Fruit fly (Drosophila melanogaster) whole organism, embryonic: ENCODE measurements around the gene CG5191.

ENCODE experiments used
- BtbVII ChIP-seq: fragments of 200-800 bp; sonication (Bioruptor generic); optimal IDR thresholded peaks from 3 replicates; lab custom pipeline; 2017; ENCODE audit warnings: missing biosample characterization, mild to moderate bottlenecking, missing genetic modification characterization
- CG12219 ChIP-seq: fragments of 200-800 bp; sonication (Bioruptor generic); optimal IDR thresholded peaks from 3 replicates; lab custom pipeline; 2018; ENCODE audit warnings: missing biosample characterization, mild to moderate bottlenecking, missing genetic modification characterization
- CG13296 ChIP-seq: fragments of 200-800 bp; sonication (Bioruptor generic); optimal IDR thresholded peaks from 3 replicates; lab custom pipeline; 2018; ENCODE audit warnings: missing biosample characterization, mild to moderate bottlenecking, missing genetic modification characterization
- CG13624 ChIP-seq: fragments of 200-800 bp; sonication (Bioruptor generic); optimal IDR thresholded peaks from 2 replicates; lab custom pipeline; 2016; ENCODE audit warnings: missing biosample characterization, missing genetic modification characterization
- CG15696 ChIP-seq: fragments of 200-800 bp; sonication (Bioruptor generic); optimal IDR thresholded peaks from 2 replicates; lab custom pipeline; 2019; ENCODE audit warnings: missing biosample characterization, mild to moderate bottlenecking, missing genetic modification characterization, moderate library complexity
- CG17186 ChIP-seq: fragments of 200-800 bp; sonication (Bioruptor generic); optimal IDR thresholded peaks from 3 replicates; lab custom pipeline; 2017; ENCODE audit warnings: missing biosample characterization, missing genetic modification reagents, missing genetic modification characterization
- CG18476 ChIP-seq: fragments of 200-800 bp; sonication (Bioruptor generic); optimal IDR thresholded peaks from 2 replicates; lab custom pipeline; 2016; ENCODE audit warnings: missing biosample characterization, mild to moderate bottlenecking, missing genetic modification characterization
- CG30431 ChIP-seq: fragments of 200-800 bp; sonication (Bioruptor generic); optimal IDR thresholded peaks from 2 replicates; lab custom pipeline; 2017; ENCODE audit warnings: missing biosample characterization, missing genetic modification characterization
- CG3065 ChIP-seq: fragments of 200-800 bp; sonication (Bioruptor generic); optimal IDR thresholded peaks from 2 replicates; lab custom pipeline; 2016; ENCODE audit warnings: missing biosample characterization, missing genetic modification characterization
- CG31441 ChIP-seq: fragments of 200-800 bp; sonication (Bioruptor generic); IDR thresholded peaks from 2 replicates; pipeline ENCODE4 v1.3.6; 2022; ENCODE audit warnings: missing biosample characterization, missing genetic modification characterization
- CG32767 ChIP-seq: fragments of 200-800 bp; sonication (Bioruptor generic); IDR thresholded peaks from 2 replicates; pipeline ENCODE4 v1.3.6; 2022; ENCODE audit warnings: missing biosample characterization, missing genetic modification characterization
- CG32772 ChIP-seq: fragments of 200-800 bp; sonication (Bioruptor generic); IDR thresholded peaks from 2 replicates; pipeline ENCODE4 v1.3.6; 2022; ENCODE audit warnings: missing biosample characterization, missing genetic modification characterization
- CG33557 ChIP-seq: fragments of 200-800 bp; sonication (Bioruptor generic); optimal IDR thresholded peaks from 2 replicates; lab custom pipeline; 2019; ENCODE audit warnings: missing biosample characterization, mild to moderate bottlenecking, missing genetic modification characterization, moderate library complexity
- CG34422 ChIP-seq: fragments of 200-800 bp; sonication (Bioruptor generic); IDR thresholded peaks from 3 replicates; pipeline ENCODE4 v1.3.6; 2022; ENCODE audit warnings: missing biosample characterization, missing genetic modification characterization
- CG6272 ChIP-seq: fragments of 200-800 bp; sonication (Bioruptor generic); IDR thresholded peaks from 2 replicates; pipeline ENCODE4 v1.3.6; 2022; ENCODE audit warnings: missing biosample characterization, missing genetic modification characterization
- CG7271 ChIP-seq: fragments of 200-800 bp; sonication (Bioruptor generic); optimal IDR thresholded peaks from 2 replicates; lab custom pipeline; 2018; ENCODE audit warnings: missing biosample characterization, mild to moderate bottlenecking, missing genetic modification characterization, moderate library complexity
- CG8478 ChIP-seq: fragments of >200 bp; optimal IDR thresholded peaks from 2 replicates; lab custom pipeline; 2018
- CG8924 ChIP-seq: fragments of 200-800 bp; optimal IDR thresholded peaks from 3 replicates; lab custom pipeline; 2019; ENCODE audit warnings: missing biosample characterization, mild to moderate bottlenecking, missing genetic modification characterization, moderate library complexity
- CG9797 ChIP-seq: fragments of 200-800 bp; sonication (Bioruptor generic); optimal IDR thresholded peaks from 3 replicates; lab custom pipeline; 2018; ENCODE audit warnings: missing biosample characterization, mild to moderate bottlenecking, missing genetic modification characterization
- Deaf1 ChIP-seq: fragments of 200-800 bp; optimal IDR thresholded peaks from 3 replicates; lab custom pipeline; 2019; ENCODE audit warnings: missing biosample characterization, mild to moderate bottlenecking, missing genetic modification characterization, moderate library complexity
- Lim3 ChIP-seq: fragments of 200-800 bp; sonication (Bioruptor generic); IDR thresholded peaks from 2 replicates; pipeline ENCODE4 v1.3.6; 2022; ENCODE audit warnings: missing biosample characterization, missing genetic modification characterization
- Max ChIP-seq: fragments of 200-800 bp; sonication (Bioruptor generic); optimal IDR thresholded peaks from 2 replicates; lab custom pipeline; 2016; ENCODE audit warnings: missing biosample characterization, mild to moderate bottlenecking, missing genetic modification characterization
- Nf-YA ChIP-seq: fragments of 200-800 bp; sonication (Bioruptor generic); IDR thresholded peaks from 2 replicates; pipeline ENCODE4 v1.3.6; 2022; ENCODE audit warnings: missing biosample characterization, missing genetic modification characterization
- Nf-YC ChIP-seq: fragments of 200-800 bp; optimal IDR thresholded peaks from 3 replicates; lab custom pipeline; 2019; ENCODE audit warnings: missing biosample characterization, mild to moderate bottlenecking, missing genetic modification characterization, moderate library complexity
- Scr ChIP-seq: fragments of 200-800 bp; sonication (Bioruptor generic); IDR thresholded peaks from 2 replicates; pipeline ENCODE4 v1.3.6; 2022; ENCODE audit warnings: missing biosample characterization, missing genetic modification characterization; ENCODE audit not compliant: partially characterized antibody
- Spps ChIP-seq: fragments of 200-800 bp; sonication (Bioruptor generic); optimal IDR thresholded peaks from 2 replicates; lab custom pipeline; 2018; ENCODE audit warnings: missing biosample characterization, mild to moderate bottlenecking, missing genetic modification characterization
- Trl ChIP-seq, 3 experiments: fragments of >200 bp in 2 of 3; fragments of 200-800 bp in 1 of 3; sonication (Bioruptor generic) in 1 of 3; optimal IDR thresholded peaks; 2 replicates in 1 of 3; 3 replicates in 2 of 3; lab custom pipeline; 2016 to 2017; ENCODE audit warnings: missing biosample characterization in 1 of 3, missing genetic modification characterization in 1 of 3
- Vsx1 ChIP-seq: fragments of 200-800 bp; sonication (Bioruptor generic); optimal IDR thresholded peaks from 2 replicates; lab custom pipeline; 2017; ENCODE audit warnings: missing biosample characterization, mild to moderate bottlenecking, missing genetic modification characterization, missing genetic modification reagents
- Xbp1 ChIP-seq: fragments of 200-800 bp; sonication (Bioruptor generic); optimal IDR thresholded peaks from 3 replicates; lab custom pipeline; 2016; ENCODE audit warnings: missing biosample characterization, mild to moderate bottlenecking, missing genetic modification characterization
- al ChIP-seq: fragments of 200-800 bp; sonication (Bioruptor generic); IDR thresholded peaks from 2 replicates; pipeline ENCODE4 v1.3.6; 2022; ENCODE audit warnings: missing biosample characterization, missing genetic modification characterization
- bowl ChIP-seq: fragments of 200-800 bp; sonication (Bioruptor generic); IDR thresholded peaks from 2 replicates; pipeline ENCODE4 v1.3.6; 2022; ENCODE audit warnings: missing biosample characterization, missing genetic modification characterization
- btn ChIP-seq: fragments of 200-800 bp; sonication (Bioruptor generic); optimal IDR thresholded peaks from 2 replicates; lab custom pipeline; 2016; ENCODE audit warnings: missing biosample characterization, missing genetic modification characterization
- cad ChIP-seq: fragments of >200 bp; optimal IDR thresholded peaks from 2 replicates; lab custom pipeline; 2017; ENCODE audit warnings: missing biosample characterization, missing genetic modification characterization
- chinmo ChIP-seq: fragments of 200-800 bp; sonication (Bioruptor generic); IDR thresholded peaks from 4 replicates; pipeline ENCODE4 v1.3.6; 2022; ENCODE audit warnings: missing biosample characterization, missing genetic modification characterization; ENCODE audit not compliant: partially characterized antibody
- chm ChIP-seq: fragments of 200-800 bp; sonication (Bioruptor generic); IDR thresholded peaks from 2 replicates; pipeline ENCODE4 v1.3.6; 2022; ENCODE audit warnings: missing biosample characterization, missing genetic modification characterization
- ci ChIP-seq: fragments of 200-800 bp; sonication (Bioruptor generic); IDR thresholded peaks from 3 replicates; pipeline ENCODE4 v1.3.6; 2022; ENCODE audit warnings: missing biosample characterization, missing genetic modification characterization
- cwo ChIP-seq: fragments of 200-800 bp; sonication (Bioruptor generic); optimal IDR thresholded peaks from 3 replicates; lab custom pipeline; 2017; ENCODE audit warnings: missing biosample characterization, missing genetic modification characterization, mild to moderate bottlenecking, moderate library complexity, missing genetic modification reagents
- dm ChIP-seq: fragments of 200-800 bp; sonication (Bioruptor generic); optimal IDR thresholded peaks from 3 replicates; lab custom pipeline; 2016; ENCODE audit warnings: missing biosample characterization, missing genetic modification characterization
- jumu ChIP-seq: fragments of 200-800 bp; sonication (Bioruptor generic); optimal IDR thresholded peaks from 3 replicates; lab custom pipeline; 2016; ENCODE audit warnings: missing biosample characterization, missing genetic modification characterization
- kah ChIP-seq: fragments of 200-800 bp; sonication (Bioruptor generic); optimal IDR thresholded peaks from 2 replicates; lab custom pipeline; 2018; ENCODE audit warnings: missing biosample characterization, mild to moderate bottlenecking, missing genetic modification characterization
- kay ChIP-seq: fragments of 200-800 bp; sonication (Bioruptor generic); optimal IDR thresholded peaks from 2 replicates; lab custom pipeline; 2016; ENCODE audit warnings: missing biosample characterization, missing genetic modification characterization
- org-1 ChIP-seq: fragments of 200-800 bp; sonication (Bioruptor generic); optimal IDR thresholded peaks from 2 replicates; lab custom pipeline; 2017; ENCODE audit warnings: missing biosample characterization, missing genetic modification characterization
- otp ChIP-seq: fragments of 200-800 bp; sonication (Bioruptor generic); IDR thresholded peaks from 3 replicates; pipeline ENCODE4, ENCODE4 v1.3.6; 2022; ENCODE audit warnings: missing biosample characterization, missing genetic modification characterization
- pros ChIP-seq: fragments of 200-800 bp; sonication (Bioruptor generic); optimal IDR thresholded peaks from 3 replicates; lab custom pipeline; 2019; ENCODE audit warnings: missing biosample characterization, mild to moderate bottlenecking, missing genetic modification characterization, moderate library complexity
- row ChIP-seq: fragments of 200-800 bp; sonication (Bioruptor generic); IDR thresholded peaks from 3 replicates; pipeline ENCODE4 v1.3.6; 2022; ENCODE audit warnings: missing biosample characterization, missing genetic modification characterization
- scrt ChIP-seq: fragments of 200-800 bp; sonication (Bioruptor generic); optimal IDR thresholded peaks from 2 replicates; lab custom pipeline; 2018; ENCODE audit warnings: missing biosample characterization, mild to moderate bottlenecking, missing genetic modification characterization, moderate library complexity
- tup ChIP-seq: fragments of 200-800 bp; sonication (Bioruptor generic); optimal IDR thresholded peaks from 2 replicates; lab custom pipeline; 2016; ENCODE audit warnings: missing biosample characterization, mild to moderate bottlenecking, missing genetic modification characterization, moderate library complexity
- wek ChIP-seq: fragments of 200-800 bp; sonication (Bioruptor generic); optimal IDR thresholded peaks from 3 replicates; lab custom pipeline; 2018; ENCODE audit warnings: missing biosample characterization, mild to moderate bottlenecking, missing genetic modification characterization, moderate library complexity
- z ChIP-seq: fragments of 200-800 bp; sonication (Bioruptor generic); IDR thresholded peaks from 3 replicates; pipeline ENCODE4 v1.3.6; 2022; ENCODE audit warnings: missing biosample characterization, missing genetic modification characterization

The CG5191 gene

dm6 chr3R:20594194-20595144 is 33.8 kb downstream of the CG5191 start (continued):
- TF ChIP-seq cad (GFP tag; lab: Kevin White, UChicago) (no peak), CG30431 (GFP tag; lab: Kevin White, UChicago) (peak; percentile 68), CG9797 (GFP tag; lab: Kevin White, UChicago) (no peak), CG13296 (peak; percentile 83), CG31441 (GFP tag; lab: Robert Waterston, UW) (peak; percentile 95), chm (GFP tag; lab: Robert Waterston, UW) (peak; percentile 56; the same call in 1 of the 2 replicates), ci (peak; percentile 83), bowl (GFP tag; lab: Robert Waterston, UW) (peak; percentile 28; the same call in 1 of the 2 replicates), Nf-YC (tag; lab: Kevin White, UChicago) (peak; percentile 73), tup (GFP tag; lab: Kevin White, UChicago) (no peak), CG8924 (tag; lab: Kevin White, UChicago) (peak; percentile 94), kah (GFP tag; lab: Kevin White, UChicago) (peak; percentile 80), CG3065 (peak; percentile 45), al (peak; percentile 43; the same call in 1 of the 2 replicates), z (GFP tag; lab: Robert Waterston, UW) (no peak), scrt (GFP tag; lab: Kevin White, UChicago) (peak; percentile 75), Scr (GFP tag; lab: Robert Waterston, UW) (no peak), Vsx1 (GFP tag; lab: Kevin White, UChicago) (peak; percentile 73), CG8478 (no peak), jumu (GFP tag; lab: Kevin White, UChicago) (peak; percentile 9), dm (GFP tag; lab: Kevin White, UChicago) (no peak), BtbVII (GFP tag; lab: Kevin White, UChicago) (peak; percentile 70), Deaf1 (peak; percentile 75), otp (GFP tag; lab: Robert Waterston, UW) (peak; percentile 74), CG32767 (peak; percentile 81), CG12219 (GFP tag; lab: Kevin White, UChicago) (peak; percentile 41), org-1 (GFP tag; lab: Kevin White, UChicago) (peak; percentile 86), Nf-YA (GFP tag; lab: Robert Waterston, UW) (peak; percentile 65), chinmo (GFP tag; lab: Robert Waterston, UW) (no peak), Lim3 (GFP tag; lab: Robert Waterston, UW) (no peak), btn (no peak), CG32772 (GFP tag; lab: Robert Waterston, UW) (peak; percentile 85), CG13624 (GFP tag; lab: Kevin White, UChicago) (no peak), Spps (tag; lab: Kevin White, UChicago) (peak; percentile 95), CG18476 (GFP tag; lab: Kevin White, UChicago) (peak; percentile 81), Max (peak; percentile 79), CG34422 (GFP tag; lab: Robert Waterston, UW) (peak; percentile 35), row (GFP tag; lab: Robert Waterston, UW) (peak; percentile 73), Xbp1 (GFP tag; lab: Kevin White, UChicago) (peak; percentile 80), wek (no peak), cwo (GFP tag; lab: Kevin White, UChicago) (peak; percentile 99), CG15696 (peak; percentile 96), kay (GFP tag; lab: Kevin White, UChicago) (peak; percentile 43), CG7271 (tag; lab: Kevin White, UChicago) (peak; percentile 88), CG6272 (GFP tag; lab: Robert Waterston, UW) (peak; percentile 63), Trl (optimal IDR thresholded peaks at IDR 0.05; lab: Kevin White, UChicago) (peak in 1 of 2 experiments; percentile 74), Trl (GFP tag; optimal IDR thresholded peaks at IDR 0.05; lab: Kevin White, UChicago) (no peak), CG33557 (GFP tag; lab: Kevin White, UChicago) (peak; percentile 95), pros (GFP tag; lab: Kevin White, UChicago) (peak; percentile 79), CG17186 (GFP tag; lab: Kevin White, UChicago) (peak; percentile 17)
